Worm (Caenorhabditis elegans): Measurements from ENCODE around the gene H39E23.3.

The H39E23.3 gene

DNA sequence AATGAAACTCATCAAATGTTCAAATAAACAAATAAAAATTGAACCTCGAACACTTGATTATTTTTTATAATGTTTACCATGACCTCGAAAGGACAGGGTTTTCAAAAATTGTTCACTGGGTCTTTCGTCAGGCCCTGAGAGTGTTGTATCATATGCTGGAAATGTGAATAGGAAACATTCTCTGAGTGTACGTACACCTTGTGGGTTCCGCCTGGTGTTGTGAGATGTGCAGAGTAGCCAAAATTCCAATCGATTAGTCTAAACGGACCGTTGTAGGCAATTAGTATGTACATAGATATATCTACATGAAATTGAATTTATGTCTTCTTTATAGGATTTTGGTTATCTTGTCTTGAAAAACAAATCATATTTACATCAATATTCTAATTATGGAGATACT lies 13.1 kb upstream of the H39E23.3 start:
- TF ChIP-seq W03F9.2 (tag; optimal IDR thresholded peaks at IDR 0.05) (no peak), him-1 (tag; optimal IDR thresholded peaks at IDR 0.05) (no peak), dao-5 (tag; optimal IDR thresholded peaks at IDR 0.05) (no peak)

DNA sequence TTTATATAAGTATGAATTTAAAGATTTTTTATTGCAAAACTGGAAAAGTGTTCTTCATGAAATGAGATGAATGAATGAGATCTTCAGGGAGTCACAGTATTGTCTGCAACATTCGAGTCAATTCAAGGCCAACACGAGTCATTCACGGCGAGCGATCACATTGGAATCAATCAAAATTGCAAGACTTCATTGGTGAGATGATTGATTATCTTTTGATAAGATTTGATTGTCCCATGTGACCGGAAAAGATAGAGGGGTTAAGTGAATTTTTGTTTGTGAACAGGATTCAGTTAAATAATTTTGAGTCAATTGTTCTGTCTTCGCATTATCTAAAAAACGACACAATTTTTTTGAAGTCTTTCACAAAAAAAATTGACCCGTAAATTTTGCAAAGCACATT lies 12.7 kb upstream of the H39E23.3 start:
- TF ChIP-seq him-1 (tag; optimal IDR thresholded peaks at IDR 0.05) (no peak), dao-5 (tag; optimal IDR thresholded peaks at IDR 0.05) (no peak), W03F9.2 (tag; optimal IDR thresholded peaks at IDR 0.05) (no peak)

DNA sequence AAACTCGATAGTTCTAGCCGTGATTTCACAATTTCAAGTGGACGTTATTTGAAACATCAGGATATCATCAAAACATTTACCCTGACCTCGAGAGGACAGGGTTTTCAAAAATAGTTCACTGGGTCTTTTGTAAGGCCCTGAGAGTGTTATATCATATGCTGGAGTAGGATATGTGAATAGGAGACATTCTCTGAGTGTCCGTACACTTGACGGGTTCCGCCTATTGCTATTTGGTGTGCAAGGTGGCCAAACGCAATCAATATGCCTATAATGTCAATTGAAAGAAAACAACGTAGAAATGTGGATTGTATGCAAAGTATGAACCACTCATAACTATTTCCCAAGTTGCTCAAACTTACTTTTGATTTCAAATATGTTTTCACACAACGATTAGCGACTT lies 10.3 kb upstream of the H39E23.3 start:
- TF ChIP-seq dao-5 (tag; optimal IDR thresholded peaks at IDR 0.05), result no peak
- no peak for TF ChIP-seq W03F9.2 (tag; optimal IDR thresholded peaks at IDR 0.05)
- TF ChIP-seq him-1 (tag; optimal IDR thresholded peaks at IDR 0.05), result no peak

DNA sequence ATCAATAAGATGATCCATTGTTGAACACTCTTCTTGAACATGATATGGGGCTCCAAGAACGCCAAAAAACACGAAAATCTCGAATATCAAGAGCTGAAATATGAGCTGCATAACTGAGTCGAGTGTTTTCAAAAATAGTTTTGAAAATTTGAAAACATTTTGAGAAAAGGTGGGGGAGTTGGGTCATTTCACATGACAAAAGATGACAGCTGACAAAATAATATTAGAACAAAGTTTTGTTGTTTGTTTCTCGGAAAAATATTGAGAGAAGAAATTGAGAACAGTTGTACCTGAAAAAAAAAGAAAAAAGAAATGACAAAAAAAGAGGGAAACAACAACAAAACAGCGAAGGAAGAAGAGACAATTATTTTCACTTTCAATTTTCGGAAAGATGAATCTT lies 9.1 kb upstream of the H39E23.3 start, which contains the start of the genes D1086.2 and D1086.1:
TSS of gene D1086.2 (minus strand) at position 150 of the 400 bp plus-strand sequence.
TSS of gene D1086.1 (plus strand) at position 340 of the 400 bp plus-strand sequence.
- TF ChIP-seq dao-5 (tag; optimal IDR thresholded peaks at IDR 0.05) (no peak), him-1 (tag; optimal IDR thresholded peaks at IDR 0.05) (no peak), W03F9.2 (tag; optimal IDR thresholded peaks at IDR 0.05) (no peak)

DNA sequence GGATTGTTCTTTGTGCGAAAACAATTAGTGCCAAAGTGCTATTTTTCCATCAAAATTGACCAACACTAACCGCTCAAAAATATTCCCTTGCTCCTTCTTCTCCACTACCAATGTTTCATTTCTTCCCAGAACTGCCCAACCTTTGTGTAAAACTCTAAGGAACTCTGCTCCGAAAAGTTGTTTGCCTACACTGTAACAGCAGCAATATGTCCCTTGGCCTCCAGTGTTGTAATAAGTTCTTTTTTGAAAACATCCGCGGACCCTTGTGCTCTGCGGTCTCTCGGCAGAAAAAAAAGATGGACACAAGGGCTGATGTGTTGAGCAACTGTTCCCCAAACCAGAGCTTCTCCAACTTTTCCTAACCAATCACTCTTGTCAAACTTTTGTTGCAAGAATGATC lies 6.7 kb upstream of the H39E23.3 start, which contains the start of gene D1086.12:
TSS of gene D1086.12 (plus strand) at position 301 of the 400 bp plus-strand sequence.
- no peak for TF ChIP-seq dao-5 (tag; optimal IDR thresholded peaks at IDR 0.05)
- TF ChIP-seq W03F9.2 (tag; optimal IDR thresholded peaks at IDR 0.05), result no peak
- no peak for TF ChIP-seq him-1 (tag; optimal IDR thresholded peaks at IDR 0.05)

DNA sequence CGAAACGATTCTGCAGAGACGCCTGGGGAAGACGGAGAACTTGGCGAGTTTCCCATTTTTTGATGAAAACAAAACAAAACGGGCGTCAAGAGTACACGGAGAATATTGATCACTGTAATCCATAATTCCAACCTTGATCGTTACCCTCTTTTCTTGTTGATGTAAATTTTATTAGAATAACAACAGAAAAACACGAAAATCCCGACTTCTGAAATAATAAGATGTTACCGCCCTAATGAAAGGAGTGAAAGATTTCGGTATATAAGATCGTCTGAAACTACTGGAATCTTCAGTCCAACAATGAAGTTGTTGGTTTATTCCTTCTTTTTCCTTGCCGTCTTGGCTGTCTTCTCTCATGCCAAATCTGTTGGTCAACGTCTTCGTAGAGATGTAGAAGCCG lies 3.6 kb upstream of the H39E23.3 start, which contains the start of gene D1086.9:
TSS of gene D1086.9 (plus strand) at position 301 of the 400 bp plus-strand sequence.
- TF ChIP-seq dao-5 (tag; optimal IDR thresholded peaks at IDR 0.05) (no peak), him-1 (tag; optimal IDR thresholded peaks at IDR 0.05) (no peak), W03F9.2 (tag; optimal IDR thresholded peaks at IDR 0.05) (no peak)

DNA sequence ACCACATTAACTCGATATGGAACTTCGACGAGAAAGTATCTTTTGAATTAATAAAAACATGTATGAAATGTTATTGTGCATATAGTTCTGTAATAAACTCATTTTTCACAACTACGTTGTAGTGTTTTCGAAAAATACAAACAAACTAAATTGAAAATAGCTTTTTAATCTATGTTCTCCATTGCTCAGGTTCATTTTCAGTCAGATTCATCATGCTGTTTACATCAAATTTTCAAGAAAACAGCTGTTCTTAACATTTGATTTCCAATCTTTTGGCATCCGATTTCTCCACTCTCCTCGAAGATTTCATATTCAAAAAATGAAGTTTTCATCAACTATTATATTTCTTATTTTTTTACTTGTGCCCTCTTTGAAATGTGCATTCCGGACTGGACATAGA lies 2.4 kb downstream of the H39E23.3 start, which contains the start of gene H39E23.2:
TSS of gene H39E23.2 (plus strand) at position 301 of the 400 bp plus-strand sequence.
- TF ChIP-seq W03F9.2 (tag; optimal IDR thresholded peaks at IDR 0.05) (no peak), him-1 (tag; optimal IDR thresholded peaks at IDR 0.05) (no peak), dao-5 (tag; optimal IDR thresholded peaks at IDR 0.05) (no peak)

DNA sequence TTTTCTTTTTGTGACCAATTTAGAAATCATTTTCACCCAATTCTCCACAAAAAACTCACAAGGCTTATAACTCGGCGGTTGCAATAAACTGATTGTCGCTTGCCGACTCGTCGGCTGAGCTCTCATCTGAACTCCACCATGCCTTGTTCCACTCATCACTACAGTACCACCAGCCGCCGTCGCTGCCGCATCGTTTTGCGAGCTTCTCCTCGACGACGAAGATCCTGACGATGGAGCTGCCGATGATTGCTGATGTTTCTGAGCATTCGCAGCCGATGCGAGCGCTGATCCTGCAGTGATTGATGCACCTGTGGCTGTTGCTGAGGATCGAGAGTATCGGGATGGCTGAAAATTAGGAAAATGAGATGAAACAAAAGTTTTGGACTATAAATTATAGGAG lies 13.1 kb downstream of the H39E23.3 start:
- TF ChIP-seq W03F9.2 (tag; optimal IDR thresholded peaks at IDR 0.05), result no peak
- TF ChIP-seq him-1 (tag; optimal IDR thresholded peaks at IDR 0.05), result no peak
- TF ChIP-seq dao-5 (tag; optimal IDR thresholded peaks at IDR 0.05), result no peak

DNA sequence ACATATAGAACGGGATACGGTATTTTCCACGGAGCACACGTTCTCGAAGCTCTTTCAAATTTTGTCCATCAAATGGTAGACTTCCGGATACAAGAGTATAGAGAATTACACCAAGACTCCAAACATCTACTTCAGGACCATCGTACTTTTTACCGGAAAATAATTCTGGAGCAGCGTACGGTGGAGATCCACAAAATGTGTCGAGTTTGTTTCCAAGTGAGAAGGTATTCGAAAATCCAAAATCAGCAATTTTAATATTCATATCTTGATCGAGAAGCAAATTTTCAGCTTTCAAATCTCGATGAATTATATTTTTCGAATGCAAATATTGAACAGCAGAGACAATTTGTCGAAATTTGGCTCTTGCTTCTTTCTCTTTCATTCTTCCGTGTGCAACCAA lies 15.6 kb downstream of the H39E23.3 start:
- TF ChIP-seq dao-5 (tag; optimal IDR thresholded peaks at IDR 0.05) (no peak), him-1 (tag; optimal IDR thresholded peaks at IDR 0.05) (no peak), W03F9.2 (tag; optimal IDR thresholded peaks at IDR 0.05) (no peak)

DNA sequence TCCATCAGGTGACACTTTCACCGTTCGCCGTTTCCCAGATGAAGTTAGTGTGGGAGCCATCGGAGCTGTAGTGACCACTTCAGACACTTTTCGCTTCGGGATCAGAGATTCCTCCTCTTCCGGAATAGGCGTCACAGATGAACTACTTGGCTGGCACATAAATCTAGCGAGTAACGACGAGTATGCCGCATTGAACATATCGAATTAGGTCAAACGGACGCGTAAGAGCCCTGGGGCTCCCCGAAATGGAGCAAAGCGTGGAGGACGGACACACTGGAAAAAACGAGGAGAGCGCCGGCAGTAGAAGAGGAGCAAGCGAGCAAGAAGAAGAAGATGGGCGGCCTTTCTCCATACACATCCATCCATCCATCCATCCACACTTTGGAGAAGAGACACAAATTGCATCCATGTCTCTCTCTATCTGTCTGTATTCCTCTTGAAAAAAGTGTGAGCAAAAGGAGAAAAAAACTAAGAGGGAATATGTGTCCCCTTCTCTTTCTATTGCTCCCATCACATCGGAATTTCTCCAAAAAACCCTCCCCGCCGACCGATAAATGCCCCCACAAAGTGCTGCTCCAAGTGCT lies 18.8 kb downstream of the H39E23.3 start:
- no peak for TF ChIP-seq him-1 (tag; optimal IDR thresholded peaks at IDR 0.05)
- TF ChIP-seq W03F9.2 (tag; optimal IDR thresholded peaks at IDR 0.05), result no peak
- no peak for TF ChIP-seq dao-5 (tag; optimal IDR thresholded peaks at IDR 0.05)

DNA sequence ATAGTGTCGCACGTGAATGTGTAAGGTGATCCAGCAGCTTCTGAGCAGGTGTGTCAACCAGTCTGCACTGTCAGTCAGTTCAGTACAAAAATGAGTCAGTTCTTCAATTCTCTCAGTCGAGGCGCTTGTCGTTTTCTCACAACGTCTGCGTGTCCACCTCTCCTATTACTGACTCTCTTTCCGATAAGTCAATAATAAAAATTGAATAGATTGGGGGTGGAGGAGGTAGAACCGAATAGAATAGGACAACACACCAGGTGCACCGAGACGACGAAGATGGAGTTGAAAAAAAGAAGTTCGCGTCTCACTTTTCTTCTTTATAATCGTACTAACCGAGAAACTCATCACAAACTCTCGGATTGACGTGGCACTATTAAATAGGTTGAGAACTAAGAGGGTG lies 20.2 kb downstream of the H39E23.3 start:
- no peak for TF ChIP-seq dao-5 (tag; optimal IDR thresholded peaks at IDR 0.05)
- TF ChIP-seq him-1 (tag; optimal IDR thresholded peaks at IDR 0.05), result no peak
- TF ChIP-seq W03F9.2 (tag; optimal IDR thresholded peaks at IDR 0.05), result no peak

DNA sequence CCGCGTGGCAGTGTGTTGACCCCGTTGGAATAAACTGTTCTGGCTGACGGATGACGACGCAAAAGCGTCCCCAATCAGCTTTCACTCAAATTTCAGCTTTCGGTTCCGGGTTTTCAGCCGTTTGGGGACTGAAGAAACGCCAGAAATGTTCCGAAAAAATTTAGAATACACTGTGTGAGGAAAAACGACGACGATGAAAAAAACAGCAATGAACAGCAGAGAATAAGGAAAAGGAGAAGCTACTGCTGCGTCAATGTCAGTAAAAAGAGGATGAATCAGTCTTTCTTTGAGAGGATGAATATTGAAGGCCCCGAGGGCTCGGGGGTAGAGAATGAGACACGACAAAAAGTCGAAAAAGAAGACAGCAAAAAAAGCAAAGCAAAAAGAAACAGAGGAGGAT lies 21.2 kb downstream of the H39E23.3 start:
- TF ChIP-seq W03F9.2 (tag; optimal IDR thresholded peaks at IDR 0.05) (no peak), dao-5 (tag; optimal IDR thresholded peaks at IDR 0.05) (no peak), him-1 (tag; optimal IDR thresholded peaks at IDR 0.05) (no peak)

DNA sequence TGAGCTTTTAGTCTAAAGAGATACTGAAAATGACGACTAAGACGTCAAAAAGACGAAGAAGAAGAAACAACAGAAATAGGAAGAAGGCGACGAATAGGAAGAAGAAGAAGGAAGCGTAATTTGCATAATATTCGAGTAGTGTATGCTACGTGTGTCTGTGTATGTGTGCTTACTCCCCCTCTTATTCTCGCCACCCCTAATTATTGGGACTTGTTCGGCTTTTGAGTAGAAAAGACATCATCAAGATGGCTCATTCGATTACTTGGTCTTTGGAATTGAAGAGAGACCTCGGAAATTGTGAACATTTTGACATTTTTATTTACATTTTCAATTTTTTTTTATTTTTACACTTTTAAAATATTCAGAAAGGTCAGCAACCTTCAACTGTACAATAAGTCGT lies 22.6 kb downstream of the H39E23.3 start:
- TF ChIP-seq W03F9.2 (tag; optimal IDR thresholded peaks at IDR 0.05), result no peak
- no peak for TF ChIP-seq dao-5 (tag; optimal IDR thresholded peaks at IDR 0.05)
- no peak for TF ChIP-seq him-1 (tag; optimal IDR thresholded peaks at IDR 0.05)

DNA sequence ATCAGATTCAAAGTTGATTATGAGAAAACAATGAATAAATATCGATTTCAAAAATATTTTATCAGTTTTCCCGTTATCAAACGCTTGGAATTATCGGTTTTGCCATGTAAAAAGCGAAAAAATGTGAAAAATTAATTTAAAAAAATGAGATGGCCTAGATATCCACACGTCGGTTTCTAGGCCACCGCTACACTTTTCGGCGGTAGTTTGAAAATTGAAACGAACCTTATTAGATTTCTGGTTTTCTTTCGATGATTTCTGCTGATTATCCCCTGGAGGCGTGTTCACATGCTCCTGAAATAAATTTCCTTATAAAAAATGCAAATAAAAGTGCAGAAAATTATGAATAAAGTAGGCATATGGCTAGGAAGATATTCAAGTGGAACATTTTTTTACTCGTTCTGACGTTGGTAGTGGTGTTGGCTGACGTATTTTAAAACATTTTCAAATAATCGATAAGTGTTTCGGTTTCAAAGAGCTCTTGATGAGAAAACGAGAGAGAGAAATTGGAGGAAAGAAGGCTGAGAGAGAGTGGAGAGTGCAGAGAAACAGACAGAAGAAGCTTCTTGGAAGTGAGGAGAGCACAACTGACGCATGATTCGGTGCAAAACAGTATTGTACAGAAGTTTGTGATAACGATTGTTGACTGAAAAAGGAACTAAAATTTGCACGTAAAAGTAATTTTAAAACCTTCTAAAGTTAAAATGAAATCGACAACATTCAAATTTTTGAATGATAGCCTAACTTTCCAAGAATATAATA lies 25.6 kb downstream of the H39E23.3 start:
- TF ChIP-seq him-1 (tag; optimal IDR thresholded peaks at IDR 0.05) (no peak), dao-5 (tag; optimal IDR thresholded peaks at IDR 0.05) (no peak), W03F9.2 (tag; optimal IDR thresholded peaks at IDR 0.05) (no peak)

Data from whole organism, L4/young adult.